Fruit fly (Drosophila melanogaster) whole organism, embryonic: ENCODE measurements around the gene Lcp65Ab1.

ENCODE experiments used
- CG10274 ChIP-seq: fragments of 200-800 bp; sonication (Bioruptor generic); optimal IDR thresholded peaks from 3 replicates; lab custom pipeline; 2017; ENCODE audit warnings: missing biosample characterization, mild to moderate bottlenecking, missing genetic modification characterization
- CG12071 ChIP-seq: fragments of 200-800 bp; sonication (Bioruptor generic); optimal IDR thresholded peaks from 3 replicates; lab custom pipeline; 2018; ENCODE audit warnings: missing biosample characterization, mild to moderate bottlenecking, missing genetic modification characterization
- CG12104 ChIP-seq: fragments of 200-800 bp; sonication (Bioruptor generic); optimal IDR thresholded peaks from 3 replicates; lab custom pipeline; 2016; ENCODE audit warnings: missing biosample characterization, missing genetic modification characterization
- CG14050 ChIP-seq: fragments of 200-800 bp; sonication (Bioruptor generic); IDR thresholded peaks from 3 replicates; pipeline ENCODE4 v1.3.6; 2022; ENCODE audit warnings: missing biosample characterization, missing genetic modification characterization
- CG14965 ChIP-seq: fragments of 200-800 bp; sonication (Bioruptor generic); optimal IDR thresholded peaks from 2 replicates; lab custom pipeline; 2016; ENCODE audit warnings: missing biosample characterization, missing genetic modification characterization, borderline replicate concordance
- CG31365 ChIP-seq: fragments of 200-800 bp; sonication (Bioruptor generic); optimal IDR thresholded peaks from 2 replicates; lab custom pipeline; 2018; ENCODE audit warnings: missing biosample characterization, mild to moderate bottlenecking, missing genetic modification characterization
- CG3407 ChIP-seq: fragments of 200-800 bp; sonication (Bioruptor generic); optimal IDR thresholded peaks from 2 replicates; lab custom pipeline; 2018; ENCODE audit warnings: missing biosample characterization, mild to moderate bottlenecking, missing genetic modification characterization
- CG34224 ChIP-seq: fragments of 200-800 bp; sonication (Bioruptor generic); IDR thresholded peaks from 3 replicates; pipeline ENCODE4 v1.3.6; 2022; ENCODE audit warnings: missing biosample characterization, missing genetic modification characterization; ENCODE audit not compliant: partially characterized antibody
- CG3838 ChIP-seq: fragments of 200-800 bp; sonication (Bioruptor generic); optimal IDR thresholded peaks from 3 replicates; lab custom pipeline; 2016; ENCODE audit warnings: missing biosample characterization, missing genetic modification characterization
- CG43689 ChIP-seq: fragments of 200-800 bp; sonication (Bioruptor generic); IDR thresholded peaks from 2 replicates; pipeline ENCODE4 v1.3.6; 2022; ENCODE audit warnings: missing biosample characterization, missing genetic modification characterization
- CG4424 ChIP-seq: fragments of 200-800 bp; sonication (Bioruptor generic); optimal IDR thresholded peaks from 3 replicates; lab custom pipeline; 2016; ENCODE audit warnings: missing biosample characterization, missing genetic modification characterization
- CG4854 ChIP-seq: fragments of 200-800 bp; sonication (Bioruptor generic); optimal IDR thresholded peaks from 2 replicates; lab custom pipeline; 2016; ENCODE audit warnings: missing biosample characterization, missing genetic modification characterization, inconsistent platforms
- CG6175 ChIP-seq: fragments of 200-800 bp; sonication (Bioruptor generic); IDR thresholded peaks from 3 replicates; pipeline ENCODE4 v1.3.6; 2022; ENCODE audit warnings: missing biosample characterization, missing genetic modification characterization
- CG6272 ChIP-seq: fragments of 200-800 bp; sonication (Bioruptor generic); IDR thresholded peaks from 2 replicates; pipeline ENCODE4 v1.3.6; 2022; ENCODE audit warnings: missing biosample characterization, missing genetic modification characterization
- CG6654 ChIP-seq: fragments of 200-800 bp; sonication (Bioruptor generic); optimal IDR thresholded peaks from 2 replicates; lab custom pipeline; 2017; ENCODE audit warnings: missing biosample characterization, mild to moderate bottlenecking, missing genetic modification characterization
- CG6813 ChIP-seq: fragments of 200-800 bp; sonication (Bioruptor generic); optimal IDR thresholded peaks from 2 replicates; lab custom pipeline; 2017; ENCODE audit warnings: missing biosample characterization, missing genetic modification characterization, mild to moderate bottlenecking, moderate library complexity, missing genetic modification reagents
- CG7271 ChIP-seq: fragments of 200-800 bp; sonication (Bioruptor generic); optimal IDR thresholded peaks from 2 replicates; lab custom pipeline; 2018; ENCODE audit warnings: missing biosample characterization, mild to moderate bottlenecking, missing genetic modification characterization, moderate library complexity
- CG7786 ChIP-seq: fragments of 200-800 bp; sonication (Bioruptor generic); optimal IDR thresholded peaks from 2 replicates; lab custom pipeline; 2016; ENCODE audit warnings: missing biosample characterization, missing genetic modification characterization
- CG7987 ChIP-seq: fragments of 200-800 bp; sonication (Bioruptor generic); optimal IDR thresholded peaks from 2 replicates; lab custom pipeline; 2018; ENCODE audit warnings: missing biosample characterization, mild to moderate bottlenecking, missing genetic modification characterization, moderate library complexity
- Deaf1 ChIP-seq: fragments of 200-800 bp; optimal IDR thresholded peaks from 3 replicates; lab custom pipeline; 2019; ENCODE audit warnings: missing biosample characterization, mild to moderate bottlenecking, missing genetic modification characterization, moderate library complexity
- Dll ChIP-seq: fragments of 200-800 bp; sonication (Bioruptor generic); IDR thresholded peaks from 4 replicates; pipeline ENCODE4 v1.3.6; 2022; ENCODE audit warnings: missing biosample characterization, missing genetic modification characterization; ENCODE audit not compliant: partially characterized antibody
- E2f2 ChIP-seq: fragments of 200-800 bp; sonication (Bioruptor generic); IDR thresholded peaks from 2 replicates; pipeline ENCODE4 v1.3.6; 2022; ENCODE audit warnings: missing biosample characterization, missing genetic modification characterization
- Fer1 ChIP-seq: fragments of 200-800 bp; sonication (Bioruptor generic); optimal IDR thresholded peaks from 2 replicates; lab custom pipeline; 2017; ENCODE audit warnings: missing biosample characterization, mild to moderate bottlenecking, missing genetic modification characterization
- HLH3B ChIP-seq: fragments of 200-800 bp; sonication (Bioruptor generic); IDR thresholded peaks from 2 replicates; pipeline ENCODE4 v1.3.6; 2022; ENCODE audit warnings: missing biosample characterization, missing genetic modification characterization
- HLH4C ChIP-seq: fragments of 200-800 bp; sonication (Bioruptor generic); IDR thresholded peaks from 3 replicates; pipeline ENCODE4 v1.3.6; 2022; ENCODE audit warnings: missing biosample characterization, missing genetic modification characterization; ENCODE audit not compliant: partially characterized antibody
- HmgZ ChIP-seq: fragments of 200-800 bp; sonication (Bioruptor generic); optimal IDR thresholded peaks from 2 replicates; lab custom pipeline; 2018; ENCODE audit warnings: missing biosample characterization, mild to moderate bottlenecking, missing genetic modification characterization
- Hr78 ChIP-seq, 2 experiments: fragments of 200-800 bp in 1 of 2; fragments of >200 bp in 1 of 2; sonication (Bioruptor generic) in 1 of 2; optimal IDR thresholded peaks; 2 replicates each; lab custom pipeline; 2017 to 2019; ENCODE audit warnings: missing biosample characterization in 2 of 2, missing genetic modification characterization in 2 of 2, mild to moderate bottlenecking in 1 of 2, moderate library complexity in 1 of 2
- Kr ChIP-seq: fragments of 200-800 bp; sonication (Bioruptor generic); optimal IDR thresholded peaks from 2 replicates; lab custom pipeline; 2017; ENCODE audit warnings: missing biosample characterization, mild to moderate bottlenecking, missing genetic modification characterization
- MBD-R2 ChIP-seq: fragments of 200-800 bp; sonication (Bioruptor generic); IDR thresholded peaks from 2 replicates; pipeline ENCODE4 v1.3.6; 2022; ENCODE audit warnings: missing biosample characterization, missing genetic modification characterization
- Opbp ChIP-seq: fragments of 200-800 bp; sonication (Bioruptor generic); IDR thresholded peaks from 3 replicates; pipeline ENCODE4 v1.3.6; 2022; ENCODE audit warnings: missing biosample characterization, missing genetic modification characterization; ENCODE audit not compliant: partially characterized antibody
- Scr ChIP-seq: fragments of 200-800 bp; sonication (Bioruptor generic); IDR thresholded peaks from 2 replicates; pipeline ENCODE4 v1.3.6; 2022; ENCODE audit warnings: missing biosample characterization, missing genetic modification characterization; ENCODE audit not compliant: partially characterized antibody
- Sin3A ChIP-seq: fragments of >200 bp; optimal IDR thresholded peaks from 2 replicates; lab custom pipeline; 2018
- Sry-δ ChIP-seq: fragments of 200-800 bp; sonication (Bioruptor generic); optimal IDR thresholded peaks from 2 replicates; lab custom pipeline; 2016; ENCODE audit warnings: missing biosample characterization, missing genetic modification characterization
- Ssrp ChIP-seq: fragments of 200-800 bp; sonication (Bioruptor generic); optimal IDR thresholded peaks from 2 replicates; lab custom pipeline; 2018; ENCODE audit warnings: missing biosample characterization, mild to moderate bottlenecking, missing genetic modification characterization, moderate library complexity
- Taf1 ChIP-seq: fragments of 200-800 bp; sonication (Bioruptor generic); IDR thresholded peaks from 2 replicates; pipeline ENCODE4 v1.3.6; 2022; ENCODE audit warnings: missing biosample characterization, missing genetic modification characterization
- Xbp1 ChIP-seq: fragments of 200-800 bp; sonication (Bioruptor generic); optimal IDR thresholded peaks from 3 replicates; lab custom pipeline; 2016; ENCODE audit warnings: missing biosample characterization, mild to moderate bottlenecking, missing genetic modification characterization
- ab ChIP-seq: fragments of 200-800 bp; sonication (Bioruptor generic); optimal IDR thresholded peaks from 2 replicates; lab custom pipeline; 2016; ENCODE audit warnings: missing biosample characterization, missing genetic modification characterization
- exex ChIP-seq: fragments of 200-800 bp; sonication (Bioruptor generic); optimal IDR thresholded peaks from 4 replicates; lab custom pipeline; 2018; ENCODE audit warnings: missing biosample characterization, mild to moderate bottlenecking, missing genetic modification characterization, moderate library complexity
- hbn ChIP-seq: fragments of 200-800 bp; sonication (Bioruptor generic); IDR thresholded peaks from 2 replicates; pipeline ENCODE4 v1.3.6; 2022; ENCODE audit warnings: missing biosample characterization, missing genetic modification characterization; ENCODE audit not compliant: partially characterized antibody
- nmo ChIP-seq: fragments of 200-800 bp; sonication (Bioruptor generic); optimal IDR thresholded peaks from 2 replicates; lab custom pipeline; 2018; ENCODE audit warnings: missing biosample characterization, mild to moderate bottlenecking, missing genetic modification characterization, moderate library complexity
- pb ChIP-seq: fragments of 200-800 bp; sonication (Bioruptor generic); optimal IDR thresholded peaks from 3 replicates; lab custom pipeline; 2016; ENCODE audit warnings: missing biosample characterization, missing genetic modification characterization
- phol ChIP-seq: fragments of 200-800 bp; sonication (Bioruptor generic); optimal IDR thresholded peaks from 3 replicates; lab custom pipeline; 2018; ENCODE audit warnings: missing biosample characterization, mild to moderate bottlenecking, missing genetic modification characterization, moderate library complexity
- prd ChIP-seq, 3 experiments: fragments of >200 bp in 2 of 3; fragments of 200-800 bp in 1 of 3; sonication (Bioruptor generic) in 1 of 3; optimal IDR thresholded peaks in 2 of 3; IDR thresholded peaks in 1 of 3; 2 replicates in 2 of 3; 3 replicates in 1 of 3; pipeline versions ENCODE4 v1.3.6 to Lab custom; 2017 to 2022; ENCODE audit warnings: missing biosample characterization in 1 of 3, missing genetic modification characterization in 1 of 3
- sc ChIP-seq, 3 experiments: fragments of >200 bp in 2 of 3; fragments of 200-800 bp in 1 of 3; sonication (Bioruptor generic) in 1 of 3; optimal IDR thresholded peaks; 2 replicates in 2 of 3; 3 replicates in 1 of 3; lab custom pipeline; 2017; ENCODE audit warnings: mild to moderate bottlenecking in 1 of 3, missing biosample characterization in 1 of 3, missing genetic modification characterization in 1 of 3, missing genetic modification reagents in 1 of 3
- stc ChIP-seq: fragments of 200-800 bp; sonication (Bioruptor generic); IDR thresholded peaks from 2 replicates; pipeline ENCODE4 v1.3.6; 2022; ENCODE audit warnings: missing biosample characterization, missing genetic modification characterization
- ttk ChIP-seq: fragments of 200-800 bp; sonication (Bioruptor generic); IDR thresholded peaks from 2 replicates; pipeline ENCODE4 v2.1.2; 2022; ENCODE audit warnings: missing biosample characterization, missing genetic modification characterization
- usp ChIP-seq: fragments of >200 bp; optimal IDR thresholded peaks from 2 replicates; lab custom pipeline; 2017; ENCODE audit warnings: missing biosample characterization, missing genetic modification characterization
- vfl ChIP-seq: fragments of 200-800 bp; sonication (Bioruptor generic); optimal IDR thresholded peaks from 2 replicates; lab custom pipeline; 2016; ENCODE audit warnings: missing biosample characterization, missing genetic modification characterization

The Lcp65Ab1 gene

dm6 chr3L:6184884-6185438, 35.6 kb downstream of the Lcp65Ab1 start, which contains the start of the genes D19B and CG43293 (continued):
- TF ChIP-seq Opbp (GFP tag; lab: Robert Waterston, UW) = peak; percentile 77; the same call in 2 of the 3 replicates
- TF ChIP-seq E2f2 (GFP tag; lab: Robert Waterston, UW) = peak; percentile 69
- no peak for TF ChIP-seq Kr (GFP tag; lab: Kevin White, UChicago)
- peak; percentile 70 for TF ChIP-seq CG43689 (GFP tag; lab: Robert Waterston, UW)
- peak; percentile 53; the same call in 2 of the 3 replicates for TF ChIP-seq CG34224
- TF ChIP-seq CG6813 = peak; percentile 86
- no peak for TF ChIP-seq sc (optimal IDR thresholded peaks at IDR 0.05; lab: Kevin White, UChicago)
- peak; percentile 65 for TF ChIP-seq sc (GFP tag; optimal IDR thresholded peaks at IDR 0.05; lab: Kevin White, UChicago)
- TF ChIP-seq CG12104 = peak; percentile 74
- TF ChIP-seq CG14965 (GFP tag; lab: Kevin White, UChicago) = no peak
- peak; percentile 71 for TF ChIP-seq CG3838
- TF ChIP-seq CG3407 = peak; percentile 65
- peak; percentile 80 for TF ChIP-seq pb
- peak; percentile 87 for TF ChIP-seq stc (GFP tag; lab: Robert Waterston, UW)
- no peak for TF ChIP-seq Hr78 (GFP tag; optimal IDR thresholded peaks at IDR 0.05; lab: Kevin White, UChicago)
- peak; percentile 88 for TF ChIP-seq CG4424 (GFP tag; lab: Kevin White, UChicago)
- peak; percentile 81 for TF ChIP-seq CG6272
- peak; percentile 84 for TF ChIP-seq CG7786
- TF ChIP-seq usp (GFP tag; lab: Kevin White, UChicago) = no peak
- TF ChIP-seq Ssrp (tag; lab: Kevin White, UChicago) = peak; percentile 81
- peak; percentile 62 for TF ChIP-seq Deaf1 (tag; lab: Kevin White, UChicago)
- TF ChIP-seq CG10274 (GFP tag; lab: Kevin White, UChicago) = peak; percentile 80
- TF ChIP-seq CG14050 (GFP tag; lab: Robert Waterston, UW) = peak; percentile 82
- TF ChIP-seq ab (GFP tag; lab: Kevin White, UChicago) = peak; percentile 72
- TF ChIP-seq HLH4C (GFP tag; lab: Robert Waterston, UW) = peak; percentile 43; the same call in 1 of the 3 replicates
- peak; percentile 53; the same call in 1 of the 2 replicates for TF ChIP-seq Scr (GFP tag; lab: Robert Waterston, UW)
- no peak for TF ChIP-seq Sin3A (lab: Kevin White, UChicago)
- TF ChIP-seq HmgZ = peak; percentile 92
- TF ChIP-seq hbn (GFP tag; lab: Robert Waterston, UW) = peak; percentile 45; the same call in 1 of the 2 replicates
- TF ChIP-seq HLH3B (GFP tag; lab: Robert Waterston, UW) = peak; percentile 91
- TF ChIP-seq Dll (GFP tag; lab: Robert Waterston, UW) = peak; percentile 65; the same call in 2 of the 4 replicates
- TF ChIP-seq CG6654 (GFP tag; lab: Kevin White, UChicago) = peak; percentile 37
- TF ChIP-seq CG7271 (tag; lab: Kevin White, UChicago) = no peak
- peak; percentile 86; the same call in 2 of the 3 replicates for TF ChIP-seq CG6175 (GFP tag; lab: Robert Waterston, UW)
- no peak for TF ChIP-seq prd (optimal IDR thresholded peaks at IDR 0.05; lab: Kevin White, UChicago)
- peak; percentile 94 for TF ChIP-seq prd (GFP tag; IDR thresholded peaks at IDR 0.05; lab: Robert Waterston, UW)
- TF ChIP-seq CG7987 = peak; percentile 91
- TF ChIP-seq MBD-R2 (GFP tag; lab: Robert Waterston, UW) = peak; percentile 98
- peak; percentile 67 for TF ChIP-seq ttk (GFP tag; lab: Robert Waterston, UW)
- TF ChIP-seq Fer1 = peak; percentile 87
- TF ChIP-seq CG4854 = peak; percentile 73
- TF ChIP-seq CG12071 = peak; percentile 88
- TF ChIP-seq nmo (GFP tag; lab: Kevin White, UChicago) = peak; percentile 78
- TF ChIP-seq phol (tag; lab: Kevin White, UChicago) = peak; percentile 81
- peak; percentile 94 for TF ChIP-seq Xbp1
- TF ChIP-seq exex (tag; lab: Kevin White, UChicago) = no peak
- peak; percentile 58 for TF ChIP-seq CG31365 (tag; lab: Kevin White, UChicago)
- peak; percentile 82 for TF ChIP-seq Taf1
- TF ChIP-seq Sry-δ = peak; percentile 90
- TF ChIP-seq vfl (GFP tag; lab: Kevin White, UChicago) = peak; percentile 87
